Worm (Caenorhabditis elegans) whole organism, L3 larva: ENCODE data around the gene cpb-2.

Experiments used
- R02D3.7 ChIP-seq: fragments of 150-350 bp; optimal IDR thresholded peaks from 2 replicates; lab custom pipeline; 2014; ENCODE audit warnings: missing biosample characterization, missing genetic modification characterization
- aly-2 ChIP-seq: fragments of 150-350 bp; optimal IDR thresholded peaks from 2 replicates; lab custom pipeline; 2014; ENCODE audit warnings: missing biosample characterization, missing genetic modification characterization
- ama-1 ChIP-seq: fragments of 150-350 bp; optimal IDR thresholded peaks from 2 replicates; lab custom pipeline; 2018
- ceh-16 ChIP-seq: sonication (generic microtip); optimal IDR thresholded peaks from 2 replicates; lab custom pipeline; 2017; ENCODE audit warnings: missing biosample characterization, missing genetic modification characterization
- ceh-28 ChIP-seq: fragments of 150-350 bp; optimal IDR thresholded peaks from 2 replicates; lab custom pipeline; 2014; ENCODE audit warnings: missing biosample characterization, missing genetic modification reagents, missing genetic modification characterization
- ceh-82 ChIP-seq: fragments of 150-350 bp; optimal IDR thresholded peaks from 2 replicates; lab custom pipeline; 2014; ENCODE audit warnings: missing biosample characterization, missing genetic modification characterization
- daf-12 ChIP-seq: fragments of 150-350 bp; optimal IDR thresholded peaks from 2 replicates; lab custom pipeline; 2014; ENCODE audit warnings: missing biosample characterization, missing genetic modification reagents, missing genetic modification characterization
- egl-27 ChIP-seq: sonication (generic microtip); optimal IDR thresholded peaks from 4 replicates; lab custom pipeline; 2017; ENCODE audit warnings: missing biosample characterization, missing genetic modification reagents, missing genetic modification characterization
- elt-1 ChIP-seq: fragments of 150-350 bp; optimal IDR thresholded peaks from 2 replicates; lab custom pipeline; 2014; ENCODE audit warnings: missing biosample characterization, missing genetic modification characterization
- elt-2 ChIP-seq: sonication (generic microtip); optimal IDR thresholded peaks from 2 replicates; lab custom pipeline; 2016; ENCODE audit warnings: missing genetic modification reagents, mild to moderate bottlenecking, missing genetic modification characterization, missing compliant biosample characterization
- elt-3 ChIP-seq, 3 experiments: fragments of 150-350 bp in 1 of 3; sonication (generic microtip) in 2 of 3; optimal IDR thresholded peaks; 2 replicates in 2 of 3; 4 replicates in 1 of 3; lab custom pipeline; 2014 to 2017; ENCODE audit warnings: missing biosample characterization in 3 of 3, missing genetic modification characterization in 3 of 3
- fkh-10 ChIP-seq: sonication (generic microtip); optimal IDR thresholded peaks from 2 replicates; lab custom pipeline; 2017; ENCODE audit warnings: missing biosample characterization, missing genetic modification reagents, missing genetic modification characterization
- fkh-2 ChIP-seq: fragments of 150-350 bp; optimal IDR thresholded peaks from 2 replicates; lab custom pipeline; 2014; ENCODE audit warnings: missing biosample characterization, missing genetic modification reagents, missing genetic modification characterization
- fos-1 ChIP-seq: fragments of 150-350 bp; optimal IDR thresholded peaks from 2 replicates; lab custom pipeline; 2014; ENCODE audit warnings: missing biosample characterization, missing genetic modification characterization
- hmg-11 ChIP-seq: sonication (generic microtip); optimal IDR thresholded peaks from 2 replicates; lab custom pipeline; 2016; ENCODE audit warnings: missing genetic modification characterization, missing compliant biosample characterization
- jun-1 ChIP-seq: fragments of 150-350 bp; optimal IDR thresholded peaks from 2 replicates; lab custom pipeline; 2014; ENCODE audit warnings: missing biosample characterization, missing genetic modification reagents, missing genetic modification characterization
- lin-15B ChIP-seq: fragments of 150-350 bp; optimal IDR thresholded peaks from 2 replicates; lab custom pipeline; 2014; ENCODE audit warnings: missing biosample characterization, missing genetic modification characterization
- lin-39 ChIP-seq: fragments of 150-350 bp; optimal IDR thresholded peaks from 2 replicates; lab custom pipeline; 2018; ENCODE audit warnings: missing biosample characterization, missing genetic modification reagents, missing genetic modification characterization
- mml-1 ChIP-seq: fragments of 150-350 bp; sonication (generic microtip); optimal IDR thresholded peaks from 3 replicates; lab custom pipeline; 2014; ENCODE audit warnings: missing biosample characterization, missing genetic modification characterization
- nfya-1 ChIP-seq: sonication (generic microtip); optimal IDR thresholded peaks from 2 replicates; lab custom pipeline; 2017; ENCODE audit warnings: missing genetic modification characterization, mild to moderate bottlenecking, missing compliant biosample characterization, antibody characterized with exemption, moderate library complexity; ENCODE audit not compliant: insufficient read depth
- nhr-11 ChIP-seq: fragments of 150-350 bp; optimal IDR thresholded peaks from 2 replicates; lab custom pipeline; 2014; ENCODE audit warnings: missing biosample characterization, missing genetic modification characterization
- nhr-12 ChIP-seq: fragments of 150-350 bp; optimal IDR thresholded peaks from 2 replicates; lab custom pipeline; 2014; ENCODE audit warnings: missing biosample characterization, missing genetic modification characterization
- nhr-237 ChIP-seq: fragments of 150-350 bp; optimal IDR thresholded peaks from 2 replicates; lab custom pipeline; 2014; ENCODE audit warnings: missing biosample characterization, missing genetic modification characterization
- nhr-25 ChIP-seq: sonication (generic microtip); optimal IDR thresholded peaks from 2 replicates; lab custom pipeline; 2017; ENCODE audit warnings: missing biosample characterization, missing genetic modification characterization
- nhr-43 ChIP-seq: sonication (generic microtip); optimal IDR thresholded peaks from 2 replicates; lab custom pipeline; 2016; ENCODE audit warnings: mild to moderate bottlenecking, missing genetic modification characterization, missing compliant biosample characterization; ENCODE audit not compliant: poor library complexity, severe bottlenecking
- nhr-67 ChIP-seq: fragments of 150-350 bp; optimal IDR thresholded peaks from 2 replicates; lab custom pipeline; 2014; ENCODE audit warnings: missing biosample characterization, missing genetic modification characterization
- nhr-76 ChIP-seq: fragments of 150-350 bp; sonication (generic microtip); optimal IDR thresholded peaks from 5 replicates; lab custom pipeline; 2014; ENCODE audit warnings: missing biosample characterization, missing genetic modification characterization
- nhr-77 ChIP-seq: fragments of 150-350 bp; optimal IDR thresholded peaks from 2 replicates; lab custom pipeline; 2014; ENCODE audit warnings: missing biosample characterization, missing genetic modification characterization
- pha-4 ChIP-seq: fragments of 150-350 bp; optimal IDR thresholded peaks from 2 replicates; lab custom pipeline; 2014; ENCODE audit warnings: missing biosample characterization, missing genetic modification reagents, missing genetic modification characterization
- pqm-1 ChIP-seq: fragments of 150-350 bp; optimal IDR thresholded peaks from 2 replicates; lab custom pipeline; 2017; ENCODE audit warnings: missing biosample characterization, missing genetic modification characterization, inconsistent platforms
- sea-2 ChIP-seq: fragments of 150-350 bp; sonication (generic microtip); optimal IDR thresholded peaks from 4 replicates; lab custom pipeline; 2014; ENCODE audit warnings: missing biosample characterization, missing genetic modification reagents, missing genetic modification characterization
- snpc-4 ChIP-seq: fragments of 150-350 bp; optimal IDR thresholded peaks from 2 replicates; lab custom pipeline; 2014; ENCODE audit warnings: missing biosample characterization, missing genetic modification characterization
- tbx-2 ChIP-seq: sonication (generic microtip); optimal IDR thresholded peaks from 2 replicates; lab custom pipeline; 2016; ENCODE audit warnings: mild to moderate bottlenecking, missing genetic modification characterization, missing compliant biosample characterization
- unc-62 ChIP-seq: fragments of 150-350 bp; sonication (generic microtip); optimal IDR thresholded peaks from 4 replicates; lab custom pipeline; 2014; ENCODE audit warnings: missing biosample characterization, missing genetic modification reagents, missing genetic modification characterization
- ztf-4 ChIP-seq: fragments of 150-350 bp; optimal IDR thresholded peaks from 2 replicates; lab custom pipeline; 2014; ENCODE audit warnings: missing biosample characterization, missing genetic modification characterization

cpb-2 gene

DNA sequence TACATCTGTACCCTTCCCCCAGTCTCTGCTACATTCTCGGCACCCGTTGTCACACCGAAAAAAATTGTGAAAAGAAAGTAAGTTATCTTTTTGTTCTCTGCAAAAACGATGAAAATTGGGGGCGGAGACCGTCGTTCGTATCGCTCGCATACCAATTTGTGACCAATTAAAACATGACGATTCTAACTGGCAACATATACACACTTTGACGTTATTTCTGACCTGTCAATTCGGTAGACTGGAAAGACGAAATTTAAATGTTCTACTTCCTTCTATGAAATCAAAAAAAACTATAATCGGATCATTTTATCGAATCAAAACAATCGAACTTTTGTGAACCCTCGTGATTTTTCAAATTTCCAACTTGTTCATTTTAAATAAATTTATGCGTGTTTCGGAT lies 12.0 kb upstream of the cpb-2 start:
- TF ChIP-seq jun-1 (tag; lab: Kevin White, UChicago) (no peak), lin-39 (tag; lab: Kevin White, UChicago) (no peak), elt-2 (peak; percentile 2)
- TF ChIP-seq, all 47 proteins: peak for 1

DNA sequence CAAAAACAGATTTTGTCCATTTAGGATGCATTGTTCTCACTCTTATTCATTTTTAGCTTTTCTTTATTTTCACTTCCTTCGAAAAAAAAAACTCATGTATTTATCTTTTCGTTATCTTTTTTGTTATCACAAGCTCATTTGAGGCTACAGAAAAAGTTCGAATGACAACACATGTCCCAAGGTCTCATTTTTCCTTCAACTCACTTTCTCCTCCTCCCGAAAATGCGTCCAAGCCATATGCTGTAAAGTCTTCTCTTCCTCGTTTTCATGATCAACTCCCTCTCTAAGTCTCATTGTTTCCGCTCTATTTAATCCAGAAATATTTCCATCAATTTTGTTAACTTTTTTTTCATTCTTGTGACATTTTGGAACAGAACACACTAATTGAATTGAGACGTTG lies 11.2 kb upstream of the cpb-2 start:
- TF ChIP-seq hmg-11 (tag; lab: Kevin White, UChicago) (no peak), nfya-1 (tag; lab: Kevin White, UChicago) (peak; percentile 6)

DNA sequence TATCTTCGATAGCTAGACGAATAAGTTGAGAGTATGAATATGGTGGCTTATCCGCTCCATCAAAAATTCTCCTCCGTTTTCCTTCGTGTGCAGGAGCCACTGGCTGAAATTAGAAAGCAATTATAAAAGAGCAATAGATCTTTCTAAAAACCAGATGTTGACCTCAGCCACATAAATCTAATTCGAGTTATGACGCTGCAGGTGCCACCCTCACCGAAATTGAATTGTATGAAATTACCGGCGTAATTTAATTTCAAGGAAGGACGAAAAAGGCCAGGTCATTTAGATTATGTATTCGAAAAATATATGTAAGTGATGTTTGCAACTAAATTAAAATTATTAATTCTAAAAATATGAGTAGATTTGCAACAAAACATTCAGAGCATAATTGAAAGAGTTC lies 1.8 kb upstream of the cpb-2 start:
- no peak for TF ChIP-seq hmg-11 (tag; lab: Kevin White, UChicago)
- TF ChIP-seq nhr-25 (tag; lab: Kevin White, UChicago): no peak
- TF ChIP-seq fos-1 (tag; lab: Kevin White, UChicago): no peak

DNA sequence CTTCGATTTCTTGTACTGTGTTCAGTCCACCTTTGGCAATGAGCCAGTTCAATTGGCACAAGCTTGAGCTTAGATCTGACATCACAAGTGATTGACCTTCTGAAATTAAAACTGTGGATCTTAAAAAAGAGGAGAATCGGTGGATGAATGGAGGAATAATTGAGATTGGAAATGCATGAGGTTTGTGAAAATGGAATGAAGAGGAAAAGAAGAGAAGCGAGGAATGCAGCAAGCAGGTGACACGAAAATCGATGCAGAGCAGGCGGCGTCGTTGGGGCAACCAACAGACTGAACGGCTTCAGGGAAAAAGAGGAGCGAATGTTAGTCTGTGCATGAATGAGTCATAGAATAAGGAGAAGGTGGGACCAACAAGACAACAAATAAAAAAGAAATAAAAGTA lies 1.3 kb upstream of the cpb-2 start, which contains the start of gene fkh-8:
Gene fkh-8 (minus strand): TSS at position 101 of the 400 bp plus-strand sequence.
- TF ChIP-seq ztf-4 (tag; lab: Kevin White, UChicago): no peak
- TF ChIP-seq unc-62 (GFP tag; lab: Kevin White, UChicago): no peak
- TF ChIP-seq nhr-25 (tag; lab: Kevin White, UChicago): no peak
- no peak for TF ChIP-seq ceh-16
- TF ChIP-seq elt-1: no peak
- no peak for TF ChIP-seq mml-1
- TF ChIP-seq lin-39 (tag; lab: Kevin White, UChicago): no peak
- TF ChIP-seq nhr-67 (tag; lab: Kevin White, UChicago): no peak
- no peak for TF ChIP-seq sea-2 (GFP tag; lab: Kevin White, UChicago)
- TF ChIP-seq ceh-28 (tag; lab: Kevin White, UChicago): no peak
- no peak for TF ChIP-seq R02D3.7
- no peak for TF ChIP-seq daf-12 (tag; lab: Kevin White, UChicago)
- TF ChIP-seq pqm-1: no peak

DNA sequence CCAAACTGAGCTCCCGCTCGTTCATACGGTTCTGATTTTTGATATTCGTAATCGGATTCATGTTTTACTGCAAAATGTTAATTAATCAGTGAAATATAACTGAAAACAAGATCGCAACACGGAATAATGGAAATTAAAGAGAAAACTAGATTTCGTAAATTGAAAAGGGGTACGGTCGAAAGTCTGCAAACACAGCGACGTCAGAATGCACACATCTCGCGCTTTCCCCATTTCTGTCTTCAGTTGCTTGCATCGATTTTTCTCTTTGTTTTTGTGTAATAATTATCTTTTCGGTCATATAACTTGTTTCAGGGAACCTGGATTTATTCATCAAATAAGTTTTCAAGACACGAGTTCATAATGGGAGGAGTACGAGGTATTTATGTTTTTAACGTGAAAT lies 4.3 kb downstream of the cpb-2 start, which contains the start of the genes rbmx-2 and C30B5.2:
Gene rbmx-2 (minus strand): TSS at position 74 of the 400 bp plus-strand sequence.
Gene C30B5.2 (plus strand): TSS at position 306 of the 400 bp plus-strand sequence.
- TF ChIP-seq lin-15B: peak; percentile 16
- TF ChIP-seq nhr-11 (tag; lab: Kevin White, UChicago): no peak
- no peak for TF ChIP-seq daf-12 (tag; lab: Kevin White, UChicago)
- no peak for TF ChIP-seq ama-1 (lab: Kevin White, UChicago)
- peak; percentile 44 for TF ChIP-seq lin-39 (tag; lab: Kevin White, UChicago)
- TF ChIP-seq ztf-4 (tag; lab: Kevin White, UChicago): no peak
- no peak for TF ChIP-seq fkh-10 (GFP tag; lab: Kevin White, UChicago)
- peak; percentile 28 for TF ChIP-seq nhr-25 (tag; lab: Kevin White, UChicago)
- TF ChIP-seq nfya-1 (tag; lab: Kevin White, UChicago): no peak
- TF ChIP-seq hmg-11 (tag; lab: Kevin White, UChicago): peak; percentile 79
- TF ChIP-seq mml-1: no peak
- peak; percentile 8 for TF ChIP-seq nhr-43 (tag; lab: Kevin White, UChicago)
- TF ChIP-seq sea-2 (GFP tag; lab: Kevin White, UChicago): peak; percentile 15
- TF ChIP-seq nhr-67 (tag; lab: Kevin White, UChicago): no peak
- no peak for TF ChIP-seq snpc-4
- TF ChIP-seq ceh-16: no peak
- TF ChIP-seq elt-3 (tag; optimal IDR thresholded peaks at IDR 0.05; lab: Kevin White, UChicago): no peak
- no peak for TF ChIP-seq ceh-28 (tag; lab: Kevin White, UChicago)
- TF ChIP-seq tbx-2 (tag; lab: Kevin White, UChicago): no peak
- no peak for TF ChIP-seq jun-1 (tag; lab: Kevin White, UChicago)
- TF ChIP-seq fkh-2 (tag; lab: Kevin White, UChicago): no peak
- no peak for TF ChIP-seq nhr-237 (tag; lab: Kevin White, UChicago)
- no peak for TF ChIP-seq nhr-12 (tag; lab: Kevin White, UChicago)
- TF ChIP-seq elt-2: no peak
- TF ChIP-seq, all 47 proteins: peak for 6

DNA sequence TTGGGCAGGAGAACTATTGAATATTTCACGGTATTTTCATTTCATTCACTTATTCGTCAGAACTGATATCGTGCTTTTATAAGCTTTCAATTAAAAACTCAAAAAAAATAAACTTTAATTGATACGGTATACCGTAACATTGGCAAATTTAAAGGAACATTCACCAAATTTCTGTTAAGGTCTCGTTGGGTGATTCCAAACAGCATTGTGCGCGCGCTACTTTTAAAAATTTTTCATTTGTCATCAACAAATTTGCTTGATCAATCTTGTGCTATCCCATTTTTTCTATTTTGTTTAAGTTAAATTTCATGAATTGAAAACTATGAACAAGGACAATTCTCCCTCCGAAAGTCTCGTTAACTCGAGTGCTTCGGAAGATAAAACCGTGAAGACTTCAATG lies 5.9 kb downstream of the cpb-2 start, which contains the start of gene szy-4:
Gene szy-4 (plus strand): TSS at position 229 of the 400 bp plus-strand sequence.
- TF ChIP-seq nhr-11 (tag; lab: Kevin White, UChicago): no peak
- TF ChIP-seq nhr-77 (tag; lab: Kevin White, UChicago): no peak
- no peak for TF ChIP-seq elt-3 (tag; optimal IDR thresholded peaks at IDR 0.05; lab: Kevin White, UChicago)
- no peak for TF ChIP-seq ceh-82 (tag; lab: Kevin White, UChicago)
- no peak for TF ChIP-seq egl-27
- TF ChIP-seq nfya-1 (tag; lab: Kevin White, UChicago): no peak
- TF ChIP-seq pqm-1: no peak
- TF ChIP-seq lin-39 (tag; lab: Kevin White, UChicago): no peak
- no peak for TF ChIP-seq unc-62 (GFP tag; lab: Kevin White, UChicago)
- no peak for TF ChIP-seq jun-1 (tag; lab: Kevin White, UChicago)
- no peak for TF ChIP-seq nhr-12 (tag; lab: Kevin White, UChicago)
- no peak for TF ChIP-seq ztf-4 (tag; lab: Kevin White, UChicago)
- no peak for TF ChIP-seq pha-4 (tag; lab: Kevin White, UChicago)
- TF ChIP-seq nhr-25 (tag; lab: Kevin White, UChicago): no peak
- TF ChIP-seq mml-1: no peak
- no peak for TF ChIP-seq aly-2
- no peak for TF ChIP-seq nhr-76 (tag; lab: Kevin White, UChicago)
- TF ChIP-seq fkh-10 (GFP tag; lab: Kevin White, UChicago): no peak
- no peak for TF ChIP-seq nhr-43 (tag; lab: Kevin White, UChicago)
